Worm (Caenorhabditis elegans): Measurements from ENCODE around the gene mrpl-12.
A peak's percentile ranks its signal among the peaks of the same experiment; 100 is the strongest.

- TF ChIP-seq die-1 (tag; optimal IDR thresholded peaks at IDR 0.05) (no peak), nhr-120 (GFP tag; IDR thresholded peaks at IDR 0.05) (no peak), hmg-1.2 (GFP tag; IDR thresholded peaks at IDR 0.05) (peak; percentile 42; the same call in 1 of the 2 replicates), sea-2 (GFP tag; IDR thresholded peaks at IDR 0.05) (no peak), unc-130 (GFP tag; optimal IDR thresholded peaks at IDR 0.05) (no peak), snpc-4 (GFP tag; optimal IDR thresholded peaks at IDR 0.05) (no peak), snpc-4 (tag; optimal IDR thresholded peaks at IDR 0.05) (peak in 1 of 4 experiments; percentile 14), ceh-91 (GFP tag; IDR thresholded peaks at IDR 0.05) (no peak), C06A6.2 (GFP tag; conservative IDR thresholded peaks at IDR 0.05) (no peak), lir-1 (GFP tag; conservative IDR thresholded peaks at IDR 0.05) (no peak)
Measured at ce11 chrIII:10739902-10740301, 32.3 kb downstream of the mrpl-12 start.
